Worm (Caenorhabditis elegans): Measurements from ENCODE around the gene Y116F11B.8.

DNA sequence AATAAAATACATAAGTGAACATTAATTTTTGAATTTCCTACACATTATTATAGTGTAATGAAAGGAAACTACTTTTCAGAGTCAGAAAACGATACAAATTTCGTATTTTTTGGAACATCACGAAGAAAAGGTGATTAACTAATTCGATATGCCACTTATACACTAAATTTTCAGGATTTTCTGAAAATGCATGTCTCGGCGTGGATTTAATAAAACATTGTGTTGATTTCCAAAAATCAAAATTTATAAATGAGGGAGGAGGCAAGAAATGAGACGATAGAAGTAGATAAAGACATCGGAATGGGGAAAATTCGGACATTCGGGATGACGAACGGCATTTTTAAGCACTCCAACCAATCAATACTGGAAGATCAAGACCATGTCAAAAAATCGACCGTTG is 41.7 kb downstream of the Y116F11B.8 start, which contains the start of gene Y116F11B.14:
- no peak for TF ChIP-seq mdl-1 (tag; optimal IDR thresholded peaks at IDR 0.05)
- TF ChIP-seq zag-1 (tag; optimal IDR thresholded peaks at IDR 0.05): no peak
- no peak for TF ChIP-seq snpc-4 (tag; optimal IDR thresholded peaks at IDR 0.05)
- no peak for TF ChIP-seq lin-13 (GFP tag; optimal IDR thresholded peaks at IDR 0.05)
- no peak for TF ChIP-seq pha-4 (GFP tag; IDR thresholded peaks at IDR 0.05)
- TF ChIP-seq pha-4 (tag; optimal IDR thresholded peaks at IDR 0.05): no peak
